Worm (Caenorhabditis elegans) whole organism, late embryonic: ENCODE data around the gene K09E2.2.

Experiments
- hlh-30 ChIP-seq: sonication (generic microtip); optimal IDR thresholded peaks from 2 replicates; lab custom pipeline; 2017; ENCODE audit warnings: antibody characterized with exemption, missing genetic modification characterization, missing compliant biosample characterization; ENCODE audit not compliant: insufficient read depth
- nfya-1 ChIP-seq: sonication (generic microtip); optimal IDR thresholded peaks from 2 replicates; lab custom pipeline; 2017; ENCODE audit warnings: missing genetic modification characterization, mild to moderate bottlenecking, missing compliant biosample characterization, antibody characterized with exemption, moderate library complexity
- nhr-11 ChIP-seq: fragments of 150-350 bp; optimal IDR thresholded peaks from 2 replicates; lab custom pipeline; 2014; ENCODE audit warnings: missing biosample characterization, missing genetic modification characterization
- unc-86 ChIP-seq: sonication (generic microtip); optimal IDR thresholded peaks from 2 replicates; lab custom pipeline; 2016; ENCODE audit warnings: missing genetic modification characterization, missing compliant biosample characterization

DNA sequence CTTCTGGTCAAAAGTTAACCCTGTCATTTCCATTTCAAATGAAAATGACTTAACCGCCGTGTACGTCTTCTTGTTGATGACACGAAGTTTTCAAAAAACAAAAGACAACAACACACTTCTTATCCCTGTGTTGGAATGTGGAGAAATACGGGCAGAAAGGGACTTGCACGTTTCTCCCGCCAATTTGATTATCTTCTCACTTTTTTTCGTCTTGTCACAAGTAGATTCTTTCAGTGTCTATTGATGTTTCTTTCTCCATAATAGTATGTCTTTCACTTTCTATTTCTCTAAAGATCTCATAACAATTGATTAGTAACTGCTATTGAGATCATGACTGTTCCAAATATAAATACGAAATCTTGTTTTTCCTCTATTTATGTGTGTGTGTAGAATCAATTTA lies 13.3 kb upstream of the K09E2.2 start:
- TF ChIP-seq nfya-1, result no peak
- TF ChIP-seq hlh-30 (tag; lab: Kevin White, UChicago), result no peak
- TF ChIP-seq nhr-11 (tag; lab: Kevin White, UChicago), result no peak
- no peak for TF ChIP-seq unc-86 (tag; lab: Kevin White, UChicago)
